Fruit fly (Drosophila melanogaster) whole organism: ENCODE measurements around the gene CG31769.

Experiments used
- CG8478 ChIP-seq: fragments of >200 bp; optimal IDR thresholded peaks from 2 replicates; lab custom pipeline; 2018; ENCODE audit warnings: inconsistent platforms
- Dll ChIP-seq: fragments of >200 bp; optimal IDR thresholded peaks from 2 replicates; lab custom pipeline; 2017
- EcR ChIP-seq, 2 experiments: fragments of >200 bp; optimal IDR thresholded peaks; 2 replicates each; lab custom pipeline; 2017; ENCODE audit warnings: missing biosample characterization in 2 of 2, missing genetic modification characterization in 2 of 2, missing genetic modification reagents in 2 of 2
- pan ChIP-seq: fragments of >200 bp; optimal IDR thresholded peaks from 2 replicates; lab custom pipeline; 2017
- psq ChIP-seq: fragments of >200 bp; optimal IDR thresholded peaks from 2 replicates; lab custom pipeline; 2017
- usp ChIP-seq: fragments of >200 bp; optimal IDR thresholded peaks from 2 replicates; lab custom pipeline; 2017; ENCODE audit warnings: missing biosample characterization, missing genetic modification characterization, mixed read lengths

DNA sequence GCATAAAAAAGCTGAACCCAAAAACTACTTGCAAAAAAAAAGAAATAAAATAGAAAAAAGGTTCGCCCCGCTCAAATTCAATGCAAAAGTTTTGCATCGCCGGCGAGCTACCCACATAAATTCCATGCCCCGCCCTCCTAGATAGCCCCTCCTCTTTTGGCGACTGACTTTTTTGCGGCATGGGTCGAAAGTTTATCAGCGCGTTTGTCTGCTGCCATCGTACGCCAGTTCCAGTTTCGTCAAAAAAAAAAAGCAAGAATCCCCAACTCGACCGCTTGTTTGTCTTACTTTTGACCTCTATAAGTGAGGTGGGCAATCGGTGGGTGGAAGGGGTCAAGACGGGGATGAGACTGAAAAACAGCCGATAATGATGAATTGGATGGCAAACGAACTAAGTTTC is 32.3 kb upstream of the CG31769 start:
- no peak for TF ChIP-seq usp (GFP tag; lab: Kevin White, UChicago)
- no peak for TF ChIP-seq Dll (lab: Kevin White, UChicago)
- no peak for TF ChIP-seq EcR (GFP tag; optimal IDR thresholded peaks at IDR 0.05; lab: Kevin White, UChicago)
- no peak for TF ChIP-seq pan
- TF ChIP-seq psq = no peak
- TF ChIP-seq CG8478 (lab: Kevin White, UChicago) = no peak
